Fruit fly (Drosophila melanogaster): ENCODE measurements around the gene mld.

DNA sequence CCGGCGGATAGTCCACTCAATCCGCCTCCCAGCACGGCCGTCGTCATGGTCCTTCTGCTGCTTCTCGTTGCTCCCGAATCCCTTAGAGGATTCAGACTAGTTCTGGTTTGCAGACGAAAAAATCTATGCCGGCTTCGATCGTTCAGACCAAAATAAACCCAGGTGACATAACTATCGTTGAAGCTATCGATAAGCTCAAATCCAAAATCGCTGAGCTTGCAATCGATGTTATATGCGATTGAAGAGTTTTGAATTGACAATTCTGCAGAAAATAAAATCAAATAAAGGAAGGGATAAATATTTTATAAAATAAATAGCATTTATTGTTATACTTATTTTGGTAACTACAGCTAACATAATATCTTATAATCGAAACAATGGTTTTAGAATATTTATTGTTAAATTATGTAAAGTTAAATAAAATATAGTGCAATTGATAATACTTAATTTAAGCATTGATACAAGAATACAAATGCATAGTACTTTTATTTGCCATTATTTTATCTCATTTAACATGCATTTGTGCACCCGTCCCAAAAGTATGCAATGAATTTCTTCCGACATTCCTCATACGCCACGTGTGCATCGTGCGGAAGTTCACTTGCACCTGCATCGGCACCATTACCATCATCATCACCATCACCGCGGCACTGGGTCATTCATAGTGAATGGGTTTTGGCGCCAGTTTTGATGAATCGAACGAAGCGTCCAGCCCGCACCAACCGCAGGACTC, 76.4 kb downstream of the mld start, which contains the start of gene Ppox:
- no peak for TF ChIP-seq EcR (GFP tag; optimal IDR thresholded peaks at IDR 0.05)
- TF ChIP-seq pan (optimal IDR thresholded peaks at IDR 0.05) = no peak
- TF ChIP-seq psq (optimal IDR thresholded peaks at IDR 0.05) = no peak
- TF ChIP-seq CG8478 (optimal IDR thresholded peaks at IDR 0.05) = no peak
- no peak for TF ChIP-seq usp (GFP tag; optimal IDR thresholded peaks at IDR 0.05)

Measured in whole organism.